Fruit fly (Drosophila melanogaster): ENCODE results near the gene hep.

Gene hep

dm6 chrX:13094085-13094764 is 4.0 kb upstream of the hep start, which contains the start of gene CG2200 (continued):
- TF ChIP-seq CG8290 (GFP tag; optimal IDR thresholded peaks at IDR 0.05) (no peak), CG8290 (tag; optimal IDR thresholded peaks at IDR 0.05) (peak in 1 of 2 experiments; percentile 67), CG14441 (GFP tag; IDR thresholded peaks at IDR 0.05) (peak; percentile 51; the same call in 1 of the 2 replicates), CG11085 (GFP tag; IDR thresholded peaks at IDR 0.05) (no peak), sima (GFP tag; optimal IDR thresholded peaks at IDR 0.05) (no peak), stwl (tag; optimal IDR thresholded peaks at IDR 0.05) (peak; percentile 87), CG6254 (GFP tag; optimal IDR thresholded peaks at IDR 0.05) (no peak), CG11723 (GFP tag; optimal IDR thresholded peaks at IDR 0.05) (peak; percentile 10), slbo (GFP tag; IDR thresholded peaks at IDR 0.05) (peak; percentile 66), CG7271 (tag; optimal IDR thresholded peaks at IDR 0.05) (no peak), Nf-YB (GFP tag; optimal IDR thresholded peaks at IDR 0.05) (no peak), Chrac-16 (GFP tag; optimal IDR thresholded peaks at IDR 0.05) (peak; percentile 5), Doc2 (GFP tag; IDR thresholded peaks at IDR 0.05) (no peak), CG14860 (GFP tag; IDR thresholded peaks at IDR 0.05; ENCODE audit: partially characterized antibody) (peak; percentile 86), Sin3A (optimal IDR thresholded peaks at IDR 0.05) (peak; percentile 24), CG12744 (GFP tag; optimal IDR thresholded peaks at IDR 0.05) (no peak), Poxn (GFP tag; IDR thresholded peaks at IDR 0.05) (no peak), da (GFP tag; optimal IDR thresholded peaks at IDR 0.05) (no peak), knrl (GFP tag; IDR thresholded peaks at IDR 0.05; ENCODE audit: partially characterized antibody) (peak; percentile 88), CG12659 (GFP tag; optimal IDR thresholded peaks at IDR 0.05) (peak; percentile 58), h (optimal IDR thresholded peaks at IDR 0.05) (no peak), CG1647 (GFP tag; optimal IDR thresholded peaks at IDR 0.05) (no peak), HLH54F (GFP tag; optimal IDR thresholded peaks at IDR 0.05) (peak; percentile 28), Ptx1 (GFP tag; IDR thresholded peaks at IDR 0.05) (no peak; the same call in 1 of the 2 replicates), fd3F (GFP tag; optimal IDR thresholded peaks at IDR 0.05) (no peak), Scr (GFP tag; IDR thresholded peaks at IDR 0.05; ENCODE audit: partially characterized antibody) (peak; percentile 88), CG2712 (tag; optimal IDR thresholded peaks at IDR 0.05) (peak; percentile 38), CG9215 (GFP tag; IDR thresholded peaks at IDR 0.05) (peak; percentile 18; the same call in 1 of the 2 replicates), sens-2 (GFP tag; IDR thresholded peaks at IDR 0.05) (no peak), Taf1 (GFP tag; IDR thresholded peaks at IDR 0.05) (no peak), p53 (GFP tag; optimal IDR thresholded peaks at IDR 0.05) (no peak), Doc3 (GFP tag; IDR thresholded peaks at IDR 0.05; ENCODE audit: partially characterized antibody) (peak; percentile 76), wdn (GFP tag; IDR thresholded peaks at IDR 0.05) (no peak), ind (GFP tag; optimal IDR thresholded peaks at IDR 0.05) (peak; percentile 25), CG10366 (GFP tag; IDR thresholded peaks at IDR 0.05) (peak; percentile 32; the same call in 1 of the 2 replicates), Hr51 (GFP tag; optimal IDR thresholded peaks at IDR 0.05) (peak in 1 of 2 experiments; percentile 7), CG9876 (GFP tag; optimal IDR thresholded peaks at IDR 0.05) (no peak), Xrp1 (GFP tag; IDR thresholded peaks at IDR 0.05) (peak; percentile 37; the same call in 1 of the 2 replicates), CG12236 (GFP tag; optimal IDR thresholded peaks at IDR 0.05) (no peak), CG17328 (GFP tag; IDR thresholded peaks at IDR 0.05) (peak; percentile 41; the same call in 1 of the 2 replicates), CG13894 (tag; optimal IDR thresholded peaks at IDR 0.05) (peak; percentile 41), danr (GFP tag; IDR thresholded peaks at IDR 0.05) (no peak), CG9437 (GFP tag; optimal IDR thresholded peaks at IDR 0.05) (peak; percentile 50), CG33557 (GFP tag; optimal IDR thresholded peaks at IDR 0.05) (no peak), exex (tag; optimal IDR thresholded peaks at IDR 0.05) (peak; percentile 42), D19B (GFP tag; optimal IDR thresholded peaks at IDR 0.05) (no peak), Trl (optimal IDR thresholded peaks at IDR 0.05) (no peak), Trl (GFP tag; optimal IDR thresholded peaks at IDR 0.05) (peak; percentile 13), CG8281 (tag; optimal IDR thresholded peaks at IDR 0.05) (no peak), dmrt99B (tag; optimal IDR thresholded peaks at IDR 0.05) (peak; percentile 10), zf30C (GFP tag; optimal IDR thresholded peaks at IDR 0.05) (no peak)

Data from whole organism, embryonic.